Worm (Caenorhabditis elegans): ENCODE data around the gene D2023.3.

The D2023.3 gene

ce11 chrV:11846969-11847368 lies 35.1 kb upstream of the D2023.3 start:
- TF ChIP-seq med-1 (GFP tag; optimal IDR thresholded peaks at IDR 0.05; ENCODE audit: insufficient read depth) (no peak), ref-1 (GFP tag; conservative IDR thresholded peaks at IDR 0.05) (no peak), ztf-29 (GFP tag; IDR thresholded peaks at IDR 0.05) (no peak), cog-1 (tag; optimal IDR thresholded peaks at IDR 0.05) (no peak), klf-2 (GFP tag; conservative IDR thresholded peaks at IDR 0.05) (no peak), tab-1 (GFP tag; IDR thresholded peaks at IDR 0.05) (no peak), flt-1 (GFP tag; IDR thresholded peaks at IDR 0.05) (no peak), ztf-23 (GFP tag; IDR thresholded peaks at IDR 0.05) (no peak), T22C8.4 (GFP tag; IDR thresholded peaks at IDR 0.05) (no peak)

ce11 chrV:11845492-11845891 lies 33.7 kb upstream of the D2023.3 start, which contains the start of gene hmp-1:
hmp-1 (plus strand) TSS chrV:11845871.
- no peak for TF ChIP-seq cog-1 (tag; optimal IDR thresholded peaks at IDR 0.05)
- TF ChIP-seq tab-1 (GFP tag; IDR thresholded peaks at IDR 0.05) = no peak
- TF ChIP-seq med-1 (GFP tag; optimal IDR thresholded peaks at IDR 0.05; ENCODE audit: insufficient read depth) = no peak
- no peak for TF ChIP-seq ztf-29 (GFP tag; IDR thresholded peaks at IDR 0.05)
- TF ChIP-seq ztf-23 (GFP tag; IDR thresholded peaks at IDR 0.05) = no peak

- TF ChIP-seq ztf-29 (GFP tag; IDR thresholded peaks at IDR 0.05) (no peak), ztf-23 (GFP tag; IDR thresholded peaks at IDR 0.05) (no peak), tab-1 (GFP tag; IDR thresholded peaks at IDR 0.05) (peak; percentile 68; the same call in 1 of the 2 replicates), klf-2 (GFP tag; conservative IDR thresholded peaks at IDR 0.05) (no peak), cog-1 (tag; optimal IDR thresholded peaks at IDR 0.05) (peak; percentile 48), med-1 (GFP tag; optimal IDR thresholded peaks at IDR 0.05; ENCODE audit: insufficient read depth) (no peak)
Observed at ce11 chrV:11844828-11845227, 33.0 kb upstream of the D2023.3 start.

ce11 chrV:11843678-11844366 lies 32.0 kb upstream of the D2023.3 start, which contains the start of gene nphp-4:
nphp-4 (minus strand) TSS chrV:11843728.
- TF ChIP-seq med-1 (GFP tag; optimal IDR thresholded peaks at IDR 0.05; ENCODE audit: insufficient read depth) = no peak
- no peak for TF ChIP-seq T22C8.4 (GFP tag; IDR thresholded peaks at IDR 0.05)
- TF ChIP-seq ztf-29 (GFP tag; IDR thresholded peaks at IDR 0.05) = no peak
- TF ChIP-seq cog-1 (tag; optimal IDR thresholded peaks at IDR 0.05) = no peak
- TF ChIP-seq tab-1 (GFP tag; IDR thresholded peaks at IDR 0.05) = no peak
- no peak for TF ChIP-seq ztf-23 (GFP tag; IDR thresholded peaks at IDR 0.05)
- no peak for TF ChIP-seq flt-1 (GFP tag; IDR thresholded peaks at IDR 0.05)
- TF ChIP-seq klf-2 (GFP tag; conservative IDR thresholded peaks at IDR 0.05) = no peak
- no peak for TF ChIP-seq ref-1 (GFP tag; conservative IDR thresholded peaks at IDR 0.05)

- TF ChIP-seq cog-1 (tag; optimal IDR thresholded peaks at IDR 0.05) = no peak
- no peak for TF ChIP-seq flt-1 (GFP tag; IDR thresholded peaks at IDR 0.05)
- no peak for TF ChIP-seq klf-2 (GFP tag; conservative IDR thresholded peaks at IDR 0.05)
- no peak for TF ChIP-seq ztf-23 (GFP tag; IDR thresholded peaks at IDR 0.05)
- no peak for TF ChIP-seq ref-1 (GFP tag; conservative IDR thresholded peaks at IDR 0.05)
- no peak for TF ChIP-seq med-1 (GFP tag; optimal IDR thresholded peaks at IDR 0.05; ENCODE audit: insufficient read depth)
- no peak for TF ChIP-seq T22C8.4 (GFP tag; IDR thresholded peaks at IDR 0.05)
- no peak for TF ChIP-seq tab-1 (GFP tag; IDR thresholded peaks at IDR 0.05)
- no peak for TF ChIP-seq ztf-29 (GFP tag; IDR thresholded peaks at IDR 0.05)
Observed at ce11 chrV:11839220-11839619, 27.4 kb upstream of the D2023.3 start, which contains the start of gene idpb-5. idpb-5 (plus strand) TSS chrV:11839520.

ce11 chrV:11836073-11836472 lies 24.3 kb upstream of the D2023.3 start, which contains the start of gene R13H4.2:
R13H4.2 (plus strand) TSS chrV:11836391.
- TF ChIP-seq cog-1 (tag; optimal IDR thresholded peaks at IDR 0.05) (no peak), ztf-29 (GFP tag; IDR thresholded peaks at IDR 0.05) (no peak), tab-1 (GFP tag; IDR thresholded peaks at IDR 0.05) (no peak), flt-1 (GFP tag; IDR thresholded peaks at IDR 0.05) (no peak), ref-1 (GFP tag; conservative IDR thresholded peaks at IDR 0.05) (no peak), med-1 (GFP tag; optimal IDR thresholded peaks at IDR 0.05; ENCODE audit: insufficient read depth) (no peak), ztf-23 (GFP tag; IDR thresholded peaks at IDR 0.05) (no peak), T22C8.4 (GFP tag; IDR thresholded peaks at IDR 0.05) (no peak), klf-2 (GFP tag; conservative IDR thresholded peaks at IDR 0.05) (no peak)

- no peak for TF ChIP-seq ref-1 (GFP tag; conservative IDR thresholded peaks at IDR 0.05)
- no peak for TF ChIP-seq flt-1 (GFP tag; IDR thresholded peaks at IDR 0.05)
- TF ChIP-seq T22C8.4 (GFP tag; IDR thresholded peaks at IDR 0.05) = no peak
- no peak for TF ChIP-seq cog-1 (tag; optimal IDR thresholded peaks at IDR 0.05)
- TF ChIP-seq klf-2 (GFP tag; conservative IDR thresholded peaks at IDR 0.05) = no peak
- TF ChIP-seq ztf-29 (GFP tag; IDR thresholded peaks at IDR 0.05) = no peak
Observed at ce11 chrV:11833319-11833718, 21.5 kb upstream of the D2023.3 start, which contains the start of gene pho-8. pho-8 (plus strand) TSS chrV:11833619.

ce11 chrV:11829282-11829681 lies 17.5 kb upstream of the D2023.3 start, which contains the start of gene col-158:
col-158 (plus strand) TSS chrV:11829582.
- TF ChIP-seq klf-2 (GFP tag; conservative IDR thresholded peaks at IDR 0.05) (no peak), ref-1 (GFP tag; conservative IDR thresholded peaks at IDR 0.05) (no peak), flt-1 (GFP tag; IDR thresholded peaks at IDR 0.05) (no peak), med-1 (GFP tag; optimal IDR thresholded peaks at IDR 0.05; ENCODE audit: insufficient read depth) (no peak), T22C8.4 (GFP tag; IDR thresholded peaks at IDR 0.05) (no peak), ztf-23 (GFP tag; IDR thresholded peaks at IDR 0.05) (no peak), ztf-29 (GFP tag; IDR thresholded peaks at IDR 0.05) (no peak), cog-1 (tag; optimal IDR thresholded peaks at IDR 0.05) (no peak), tab-1 (GFP tag; IDR thresholded peaks at IDR 0.05) (no peak)

ce11 chrV:11826967-11827366 lies 15.1 kb upstream of the D2023.3 start, which contains the start of the genes mpst-1 and D2023.6:
mpst-1 (minus strand) TSS chrV:11827067.
D2023.6 (plus strand) TSS chrV:11827354.
- TF ChIP-seq T22C8.4 (GFP tag; IDR thresholded peaks at IDR 0.05) = no peak
- TF ChIP-seq ztf-29 (GFP tag; IDR thresholded peaks at IDR 0.05) = no peak
- no peak for TF ChIP-seq tab-1 (GFP tag; IDR thresholded peaks at IDR 0.05)

- TF ChIP-seq ref-1 (GFP tag; conservative IDR thresholded peaks at IDR 0.05) (no peak), T22C8.4 (GFP tag; IDR thresholded peaks at IDR 0.05) (no peak), klf-2 (GFP tag; conservative IDR thresholded peaks at IDR 0.05) (no peak), ztf-29 (GFP tag; IDR thresholded peaks at IDR 0.05) (no peak), flt-1 (GFP tag; IDR thresholded peaks at IDR 0.05) (no peak), med-1 (GFP tag; optimal IDR thresholded peaks at IDR 0.05; ENCODE audit: insufficient read depth) (no peak), cog-1 (tag; optimal IDR thresholded peaks at IDR 0.05) (no peak)
Observed at ce11 chrV:11825662-11826061, 13.8 kb upstream of the D2023.3 start, which contains the start of gene D2023.4. D2023.4 (minus strand) TSS chrV:11825762.

Data from whole organism, midembryonic.